Fruit fly (Drosophila melanogaster) whole organism, embryonic: Measurements from ENCODE around the gene Cyp6a18.

Experiments used
- CG10366 ChIP-seq: fragments of 200-800 bp; sonication (Bioruptor generic); IDR thresholded peaks from 2 replicates; pipeline ENCODE4 v1.3.6; 2022; ENCODE audit warnings: missing biosample characterization, missing genetic modification characterization
- CG16779 ChIP-seq: fragments of 200-800 bp; sonication (Bioruptor generic); IDR thresholded peaks from 2 replicates; pipeline ENCODE4 v1.3.6; 2022; ENCODE audit warnings: missing biosample characterization, missing genetic modification characterization
- CG16815 ChIP-seq: fragments of 200-800 bp; sonication (Bioruptor generic); optimal IDR thresholded peaks from 3 replicates; lab custom pipeline; 2017; ENCODE audit warnings: missing biosample characterization, mild to moderate bottlenecking, missing genetic modification characterization
- CG2875 ChIP-seq: fragments of 200-800 bp; sonication (Bioruptor generic); optimal IDR thresholded peaks from 2 replicates; lab custom pipeline; 2017; ENCODE audit warnings: missing biosample characterization, mild to moderate bottlenecking, missing genetic modification characterization, missing genetic modification reagents
- CG2889 ChIP-seq: fragments of 200-800 bp; sonication (Bioruptor generic); IDR thresholded peaks from 3 replicates; pipeline ENCODE4 v1.3.6; 2022; ENCODE audit warnings: missing biosample characterization, missing genetic modification characterization
- gem ChIP-seq: fragments of 200-800 bp; sonication (Bioruptor generic); optimal IDR thresholded peaks from 2 replicates; lab custom pipeline; 2019; ENCODE audit warnings: missing biosample characterization, mild to moderate bottlenecking, missing genetic modification characterization, moderate library complexity
- gfzf ChIP-seq: fragments of 200-800 bp; sonication (Bioruptor generic); optimal IDR thresholded peaks from 2 replicates; lab custom pipeline; 2016; ENCODE audit warnings: missing biosample characterization, mild to moderate bottlenecking, missing genetic modification characterization, moderate library complexity
- nerfin-2 ChIP-seq: fragments of 200-800 bp; sonication (Bioruptor generic); IDR thresholded peaks from 2 replicates; pipeline ENCODE4 v1.3.6; 2022; ENCODE audit warnings: missing biosample characterization, missing genetic modification characterization; ENCODE audit not compliant: partially characterized antibody
- sisA ChIP-seq: fragments of 200-800 bp; sonication (Bioruptor generic); IDR thresholded peaks from 2 replicates; pipeline ENCODE4 v1.3.6; 2022; ENCODE audit warnings: missing biosample characterization, missing genetic modification characterization

DNA sequence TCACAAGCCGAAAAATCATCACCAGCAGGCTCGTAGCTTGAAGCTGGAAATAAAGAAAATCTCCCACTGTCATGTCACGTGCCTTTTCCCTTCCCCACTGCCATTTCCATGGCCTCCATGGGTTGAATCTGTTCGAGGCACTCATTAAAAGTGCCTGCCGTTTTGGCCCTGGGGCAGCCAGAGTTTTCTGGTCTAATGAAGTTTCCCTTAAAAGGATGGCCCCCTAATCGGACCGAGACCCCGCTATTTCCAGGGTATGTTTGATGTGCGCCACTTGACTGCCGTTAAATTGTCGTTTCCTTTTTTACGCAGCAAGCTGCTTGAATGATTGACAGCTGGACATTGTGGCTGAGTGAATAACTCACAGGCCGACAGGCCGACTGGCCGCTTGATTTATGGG lies 38.5 kb upstream of the Cyp6a18 start, which contains the start of gene CG43447:
- no peak for TF ChIP-seq CG16815 (GFP tag; lab: Kevin White, UChicago)
- TF ChIP-seq CG16779 (GFP tag; lab: Robert Waterston, UW): no peak
- TF ChIP-seq CG2889: no peak
- TF ChIP-seq sisA (GFP tag; lab: Robert Waterston, UW): no peak
- no peak for TF ChIP-seq gem (tag; lab: Kevin White, UChicago)
- TF ChIP-seq CG2875 (GFP tag; lab: Kevin White, UChicago): no peak
- no peak for TF ChIP-seq gfzf (GFP tag; lab: Kevin White, UChicago)
- TF ChIP-seq CG10366 (GFP tag; lab: Robert Waterston, UW): no peak
- TF ChIP-seq nerfin-2 (GFP tag; lab: Robert Waterston, UW): no peak
